Worm (Caenorhabditis elegans) whole organism, young adult: ENCODE measurements around the gene F48F7.5.
A peak's percentile ranks its signal among the peaks of the same experiment; 100 is the strongest.

Experiments
- B0019.2 ChIP-seq: fragments of 200-800 bp; sonication (Bioruptor generic); conservative IDR thresholded peaks from 2 replicates; pipeline ENCODE4 v1.3.6; 2022; ENCODE audit warnings: missing genetic modification reagents, missing genetic modification characterization, missing compliant biosample characterization
- B0035.1 ChIP-seq: sonication (generic microtip); optimal IDR thresholded peaks from 2 replicates; lab custom pipeline; 2016; ENCODE audit warnings: missing genetic modification characterization, mild to moderate bottlenecking, missing compliant biosample characterization, missing genotype, missing genetic modification reagents
- B0261.1 ChIP-seq: sonication (generic microtip); optimal IDR thresholded peaks from 2 replicates; lab custom pipeline; 2016; ENCODE audit warnings: mild to moderate bottlenecking, missing genetic modification characterization, moderate library complexity, missing compliant biosample characterization
- B0336.3 ChIP-seq: fragments of 200-800 bp; sonication (Bioruptor generic); IDR thresholded peaks from 2 replicates; pipeline ENCODE4 v1.3.6; 2022; ENCODE audit warnings: missing genetic modification characterization, missing compliant biosample characterization
- F37B4.10 ChIP-seq: fragments of 200-800 bp; sonication (Bioruptor generic); IDR thresholded peaks from 2 replicates; pipeline ENCODE4 v1.3.6; 2022; ENCODE audit warnings: missing genetic modification characterization, missing compliant biosample characterization
- F39B2.1 ChIP-seq: fragments of 200-800 bp; sonication (Bioruptor generic); IDR thresholded peaks from 2 replicates; pipeline ENCODE4 v1.3.6; 2022; ENCODE audit warnings: missing genetic modification reagents, missing genetic modification characterization, missing compliant biosample characterization
- F49E8.2 ChIP-seq: sonication (generic microtip); optimal IDR thresholded peaks from 3 replicates; lab custom pipeline; 2017; ENCODE audit warnings: missing genetic modification characterization, mild to moderate bottlenecking, missing compliant biosample characterization, antibody characterized with exemption, moderate library complexity; ENCODE audit not compliant: insufficient read depth
- K11D2.4 ChIP-seq: fragments of 200-800 bp; sonication (Bioruptor generic); IDR thresholded peaks from 2 replicates; pipeline ENCODE4 v1.3.6; 2022; ENCODE audit warnings: missing genetic modification reagents, missing genetic modification characterization, missing compliant biosample characterization
- T07F8.4 ChIP-seq: sonication (generic microtip); optimal IDR thresholded peaks from 2 replicates; lab custom pipeline; 2016; ENCODE audit warnings: mild to moderate bottlenecking, missing genetic modification characterization, moderate library complexity, missing compliant biosample characterization
- Y53F4B.3 ChIP-seq: fragments of 200-800 bp; sonication (Bioruptor generic); IDR thresholded peaks from 2 replicates; pipeline ENCODE4 v1.3.6; 2022; ENCODE audit warnings: missing genetic modification reagents, missing genetic modification characterization, missing compliant biosample characterization
- Y53G8AR.9 ChIP-seq: fragments of 200-800 bp; sonication (Bioruptor generic); conservative IDR thresholded peaks from 2 replicates; pipeline ENCODE4 v1.3.6; 2022; ENCODE audit warnings: missing genetic modification reagents, missing genetic modification characterization, missing compliant biosample characterization
- Y67H2A.10 ChIP-seq: fragments of 200-800 bp; sonication (Bioruptor generic); conservative IDR thresholded peaks from 2 replicates; pipeline ENCODE4 v1.3.6; 2022; ENCODE audit warnings: missing genetic modification reagents, missing genetic modification characterization, missing compliant biosample characterization
- Y95B8A.8 ChIP-seq: fragments of 200-800 bp; sonication (Bioruptor generic); IDR thresholded peaks from 2 replicates; pipeline ENCODE4 v1.3.6; 2022; ENCODE audit warnings: missing genetic modification reagents, missing genetic modification characterization, missing compliant biosample characterization
- ZK185.1 ChIP-seq: sonication (generic microtip); optimal IDR thresholded peaks from 2 replicates; lab custom pipeline; 2016; ENCODE audit warnings: mild to moderate bottlenecking, missing genetic modification characterization, missing compliant biosample characterization; ENCODE audit not compliant: poor library complexity, severe bottlenecking
- aptf-2 ChIP-seq: fragments of 200-800 bp; sonication (Bioruptor generic); conservative IDR thresholded peaks from 2 replicates; pipeline ENCODE4 v1.3.6; 2022; ENCODE audit warnings: missing genetic modification reagents, missing genetic modification characterization, missing compliant biosample characterization
- aptf-3 ChIP-seq: fragments of 200-800 bp; sonication (Bioruptor generic); IDR thresholded peaks from 2 replicates; pipeline ENCODE4 v1.3.6; 2022; ENCODE audit warnings: missing genetic modification characterization, missing compliant biosample characterization
- athp-1 ChIP-seq: sonication (generic microtip); optimal IDR thresholded peaks from 2 replicates; lab custom pipeline; 2017; ENCODE audit warnings: mild to moderate bottlenecking, missing genetic modification characterization, missing compliant biosample characterization
- attf-3 ChIP-seq: fragments of 200-800 bp; sonication (Bioruptor generic); conservative IDR thresholded peaks from 2 replicates; pipeline ENCODE4 v1.3.6; 2022; ENCODE audit warnings: missing genetic modification reagents, missing genetic modification characterization, missing compliant biosample characterization
- ccch-3 ChIP-seq: fragments of 200-800 bp; sonication (Bioruptor generic); optimal IDR thresholded peaks from 2 replicates; lab custom pipeline; 2018; ENCODE audit warnings: mild to moderate bottlenecking, missing genetic modification characterization, missing compliant biosample characterization
- cebp-1 ChIP-seq, 2 experiments: fragments of 200-800 bp in 1 of 2; sonication (Bioruptor generic) in 1 of 2; sonication (generic microtip) in 1 of 2; IDR thresholded peaks in 1 of 2; optimal IDR thresholded peaks in 1 of 2; 2 replicates each; pipeline versions ENCODE4 v1.3.6 to Lab custom; 2017 to 2022; ENCODE audit warnings: missing compliant biosample characterization in 2 of 2, missing genetic modification characterization in 2 of 2, mild to moderate bottlenecking in 1 of 2, missing genetic modification reagents in 1 of 2, moderate library complexity in 1 of 2
- cebp-2 ChIP-seq: fragments of 200-800 bp; sonication (Bioruptor generic); IDR thresholded peaks from 2 replicates; pipeline ENCODE4 v1.3.6; 2022; ENCODE audit warnings: missing genetic modification characterization, missing compliant biosample characterization
- ceh-79 ChIP-seq: sonication (generic microtip); optimal IDR thresholded peaks from 2 replicates; lab custom pipeline; 2017; ENCODE audit warnings: mild to moderate bottlenecking, missing genetic modification characterization, missing compliant biosample characterization
- chd-7 ChIP-seq: sonication (generic microtip); optimal IDR thresholded peaks from 2 replicates; lab custom pipeline; 2016; ENCODE audit warnings: mild to moderate bottlenecking, missing genetic modification characterization, moderate library complexity, missing compliant biosample characterization
- efl-1 ChIP-seq: fragments of 150-350 bp; optimal IDR thresholded peaks from 2 replicates; lab custom pipeline; 2014; ENCODE audit warnings: missing biosample characterization, missing genetic modification reagents, missing genetic modification characterization
- egrh-3 ChIP-seq: fragments of 200-800 bp; sonication (Bioruptor generic); IDR thresholded peaks from 2 replicates; pipeline ENCODE4 v1.3.6; 2022; ENCODE audit warnings: missing genetic modification reagents, missing genetic modification characterization, missing compliant biosample characterization
- fkh-3 ChIP-seq: sonication (generic microtip); optimal IDR thresholded peaks from 2 replicates; lab custom pipeline; 2016; ENCODE audit warnings: mild to moderate bottlenecking, missing genetic modification characterization, missing compliant biosample characterization
- hlh-12 ChIP-seq: sonication (generic microtip); optimal IDR thresholded peaks from 2 replicates; lab custom pipeline; 2016; ENCODE audit warnings: missing genetic modification characterization, missing compliant biosample characterization
- hmg-1.2 ChIP-seq: fragments of 200-800 bp; sonication (Bioruptor generic); IDR thresholded peaks from 2 replicates; pipeline ENCODE4 v1.3.6; 2022; ENCODE audit warnings: missing genetic modification reagents, missing genetic modification characterization, missing compliant biosample characterization
- hsf-1 ChIP-seq: fragments of 200-800 bp; sonication (Bioruptor generic); IDR thresholded peaks from 2 replicates; pipeline ENCODE4 v1.3.6; 2022; ENCODE audit warnings: missing genetic modification reagents, missing genetic modification characterization, missing compliant biosample characterization
- let-607 ChIP-seq, 2 experiments: fragments of 200-800 bp in 1 of 2; sonication (Bioruptor generic) in 1 of 2; sonication (generic microtip) in 1 of 2; optimal IDR thresholded peaks; 2 replicates each; lab custom pipeline; 2016 to 2018; ENCODE audit warnings: mild to moderate bottlenecking in 2 of 2, missing compliant biosample characterization in 2 of 2, missing genetic modification characterization in 2 of 2, moderate library complexity in 2 of 2, missing genotype in 1 of 2
- lin-40 ChIP-seq: sonication (generic microtip); optimal IDR thresholded peaks from 2 replicates; lab custom pipeline; 2016; ENCODE audit warnings: missing genetic modification characterization, mild to moderate bottlenecking, missing compliant biosample characterization, missing genotype, missing genetic modification reagents
- lin-54 ChIP-seq: fragments of 200-800 bp; sonication (Bioruptor generic); optimal IDR thresholded peaks from 2 replicates; lab custom pipeline; 2018; ENCODE audit warnings: mild to moderate bottlenecking, missing genetic modification characterization, missing compliant biosample characterization
- lir-1 ChIP-seq: fragments of 200-800 bp; sonication (Bioruptor generic); conservative IDR thresholded peaks from 2 replicates; pipeline ENCODE4 v1.3.6; 2022; ENCODE audit warnings: missing genetic modification reagents, missing genetic modification characterization, missing compliant biosample characterization
- madf-10 ChIP-seq: sonication (generic microtip); optimal IDR thresholded peaks from 2 replicates; lab custom pipeline; 2016; ENCODE audit warnings: mild to moderate bottlenecking, missing genetic modification characterization, missing compliant biosample characterization
- madf-6 ChIP-seq: fragments of 200-800 bp; sonication (Bioruptor generic); IDR thresholded peaks from 2 replicates; pipeline ENCODE4 v1.3.6; 2022; ENCODE audit warnings: missing genetic modification reagents, missing genetic modification characterization, missing compliant biosample characterization
- mel-28 ChIP-seq: sonication (generic microtip); optimal IDR thresholded peaks from 2 replicates; lab custom pipeline; 2016; ENCODE audit warnings: borderline replicate concordance, mild to moderate bottlenecking, missing genetic modification characterization, missing compliant biosample characterization
- nfya-1 ChIP-seq: sonication (generic microtip); optimal IDR thresholded peaks from 2 replicates; lab custom pipeline; 2017; ENCODE audit warnings: antibody characterized with exemption, missing compliant biosample characterization, missing genetic modification characterization, borderline replicate concordance; ENCODE audit not compliant: insufficient read depth
- nhr-27 ChIP-seq: fragments of 200-800 bp; sonication (Bioruptor generic); optimal IDR thresholded peaks from 2 replicates; lab custom pipeline; 2018; ENCODE audit warnings: mild to moderate bottlenecking, missing genetic modification characterization, moderate library complexity, missing compliant biosample characterization
- rcor-1 ChIP-seq: fragments of 200-800 bp; sonication (Bioruptor generic); IDR thresholded peaks from 2 replicates; pipeline ENCODE4 v1.3.6; 2022; ENCODE audit warnings: missing genetic modification reagents, missing genetic modification characterization, missing compliant biosample characterization
- rpc-1 ChIP-seq, 2 experiments: fragments of 150-350 bp in 1 of 2; sonication (generic microtip) in 1 of 2; optimal IDR thresholded peaks; 2 replicates each; lab custom pipeline; 2014 to 2018; ENCODE audit warnings: missing biosample characterization in 1 of 2, missing genetic modification characterization in 1 of 2, missing genetic modification reagents in 1 of 2, missing genotype in 1 of 2
- sdz-38 ChIP-seq: sonication (generic microtip); optimal IDR thresholded peaks from 2 replicates; lab custom pipeline; 2016; ENCODE audit warnings: missing genotype, missing genetic modification characterization, missing compliant biosample characterization
- snpc-1.3 ChIP-seq: sonication (generic microtip); optimal IDR thresholded peaks from 2 replicates; lab custom pipeline; 2017; ENCODE audit warnings: missing genetic modification characterization, mild to moderate bottlenecking, missing compliant biosample characterization, antibody characterized with exemption, moderate library complexity, missing genotype, missing genetic modification reagents; ENCODE audit not compliant: insufficient read depth
- tbx-9 ChIP-seq: sonication (generic microtip); optimal IDR thresholded peaks from 2 replicates; lab custom pipeline; 2016; ENCODE audit warnings: borderline replicate concordance, missing genetic modification characterization, inconsistent platforms, missing compliant biosample characterization
- unc-130 ChIP-seq: sonication (generic microtip); optimal IDR thresholded peaks from 2 replicates; lab custom pipeline; 2016; ENCODE audit warnings: missing genetic modification reagents, missing genetic modification characterization, missing compliant biosample characterization
- zim-3 ChIP-seq: sonication (generic microtip); optimal IDR thresholded peaks from 2 replicates; lab custom pipeline; 2017; ENCODE audit warnings: mild to moderate bottlenecking, missing genetic modification characterization, moderate library complexity, missing compliant biosample characterization
- ztf-18 ChIP-seq: sonication (generic microtip); optimal IDR thresholded peaks from 2 replicates; lab custom pipeline; 2016; ENCODE audit warnings: missing genotype, mild to moderate bottlenecking, missing genetic modification characterization, missing compliant biosample characterization

Gene F48F7.5

ce11 chrX:14015808-14016207 lies 40.4 kb downstream of the F48F7.5 start (continued):
- TF ChIP-seq B0035.1 (peak; percentile 35), ceh-79 (tag; lab: Kevin White, UChicago) (peak; percentile 51), unc-130 (GFP tag; lab: Kevin White, UChicago) (peak; percentile 31), Y95B8A.8 (no peak), lir-1 (GFP tag; lab: Robert Waterston, UW) (peak; percentile 68), F49E8.2 (tag; lab: Kevin White, UChicago) (no peak), egrh-3 (GFP tag; lab: Robert Waterston, UW) (no peak; the same call in 1 of the 2 replicates), K11D2.4 (peak; percentile 75), tbx-9 (tag; lab: Kevin White, UChicago) (no peak), fkh-3 (tag; lab: Kevin White, UChicago) (peak; percentile 72), nfya-1 (no peak), athp-1 (tag; lab: Kevin White, UChicago) (peak; percentile 57), let-607 (tag; optimal IDR thresholded peaks at IDR 0.05; lab: Kevin White, UChicago) (peak; percentile 51 to 74), attf-3 (GFP tag; lab: Robert Waterston, UW) (0 out of 2 replicates have a peak, but pooled peaks have one; percentile 10), F39B2.1 (no peak), hmg-1.2 (GFP tag; lab: Robert Waterston, UW) (peak; percentile 87), rpc-1 (optimal IDR thresholded peaks at IDR 0.05; lab: Kevin White, UChicago) (peak; percentile 96), rpc-1 (tag; optimal IDR thresholded peaks at IDR 0.05; lab: Kevin White, UChicago) (peak; percentile 95), madf-6 (GFP tag; lab: Robert Waterston, UW) (peak; percentile 65; the same call in 1 of the 2 replicates), mel-28 (tag; lab: Kevin White, UChicago) (peak; percentile 9), B0019.2 (GFP tag; lab: Robert Waterston, UW) (0 out of 2 replicates have a peak, but pooled peaks have one; percentile 23), Y67H2A.10 (GFP tag; lab: Robert Waterston, UW) (no peak), rcor-1 (GFP tag; lab: Robert Waterston, UW) (peak; percentile 84), cebp-1 (GFP tag; IDR thresholded peaks at IDR 0.05; lab: Robert Waterston, UW) (peak; percentile 44; the same call in 1 of the 2 replicates), cebp-1 (tag; optimal IDR thresholded peaks at IDR 0.05; lab: Kevin White, UChicago) (peak; percentile 77), zim-3 (tag; lab: Kevin White, UChicago) (peak; percentile 32), chd-7 (tag; lab: Kevin White, UChicago) (peak; percentile 87), snpc-1.3 (tag; lab: Kevin White, UChicago) (peak; percentile 84), ccch-3 (GFP tag; lab: Kevin White, UChicago) (no peak), T07F8.4 (peak; percentile 76), B0336.3 (GFP tag; lab: Robert Waterston, UW) (no peak; the same call in none of the 2 replicates), efl-1 (GFP tag; lab: Kevin White, UChicago) (no peak), cebp-2 (GFP tag; lab: Robert Waterston, UW) (0 out of 2 replicates have a peak, but pooled peaks have one; percentile 38), ztf-18 (peak; percentile 54), sdz-38 (tag; lab: Kevin White, UChicago) (no peak), hlh-12 (peak; percentile 55), aptf-2 (no peak), B0261.1 (tag; lab: Kevin White, UChicago) (peak; percentile 98), nhr-27 (tag; lab: Kevin White, UChicago) (no peak), hsf-1 (GFP tag; lab: Robert Waterston, UW) (peak; percentile 60; the same call in 1 of the 2 replicates), Y53F4B.3 (GFP tag; lab: Robert Waterston, UW) (no peak), lin-54 (GFP tag; lab: Kevin White, UChicago) (no peak), lin-40 (tag; lab: Kevin White, UChicago) (peak; percentile 90), ZK185.1 (tag; lab: Kevin White, UChicago) (peak; percentile 74), F37B4.10 (GFP tag; lab: Robert Waterston, UW) (no peak), aptf-3 (GFP tag; lab: Robert Waterston, UW) (0 out of 2 replicates have a peak, but pooled peaks have one; percentile 58), madf-10 (tag; lab: Kevin White, UChicago) (peak; percentile 82), Y53G8AR.9 (GFP tag; lab: Robert Waterston, UW) (peak; percentile 63; the same call in 1 of the 2 replicates)
